Fruit fly (Drosophila melanogaster): ENCODE data around the gene CG14143.

CG14143 gene

DNA sequence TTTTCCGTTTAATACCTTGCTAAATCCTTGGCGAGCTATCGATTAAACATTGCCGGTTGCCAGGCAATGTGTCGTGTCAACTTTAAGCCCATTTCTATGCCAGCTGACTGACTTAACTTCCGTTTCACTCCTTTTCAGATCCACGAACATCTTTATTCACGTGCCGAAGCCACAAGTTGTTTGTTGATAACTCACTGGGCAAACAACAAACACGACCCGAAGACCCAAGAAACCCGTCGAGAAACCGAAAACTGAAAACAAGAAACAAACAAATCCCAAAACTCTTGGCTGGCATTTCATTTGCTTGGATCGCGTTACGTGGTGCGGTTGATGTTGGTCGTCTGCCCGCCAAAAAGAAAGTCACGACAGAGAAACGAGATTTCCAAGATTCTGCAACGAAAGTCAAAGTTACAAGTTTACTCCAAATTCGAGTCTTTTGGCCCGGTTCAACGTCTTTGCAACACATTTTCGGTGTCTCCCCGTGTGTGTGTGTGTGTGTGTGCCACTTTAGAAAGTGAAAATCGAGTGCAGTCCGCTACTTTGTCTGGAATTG, 16.0 kb downstream of the CG14143 start, which contains the start of gene CG6216:
CG6216 (minus strand) TSS at position 51 of the 553 bp plus-strand sequence.
- TF ChIP-seq Snoo (tag; optimal IDR thresholded peaks at IDR 0.05) (peak; percentile 77), CG8159 (tag; optimal IDR thresholded peaks at IDR 0.05) (no peak), CG34367 (tag; optimal IDR thresholded peaks at IDR 0.05) (no peak)

DNA sequence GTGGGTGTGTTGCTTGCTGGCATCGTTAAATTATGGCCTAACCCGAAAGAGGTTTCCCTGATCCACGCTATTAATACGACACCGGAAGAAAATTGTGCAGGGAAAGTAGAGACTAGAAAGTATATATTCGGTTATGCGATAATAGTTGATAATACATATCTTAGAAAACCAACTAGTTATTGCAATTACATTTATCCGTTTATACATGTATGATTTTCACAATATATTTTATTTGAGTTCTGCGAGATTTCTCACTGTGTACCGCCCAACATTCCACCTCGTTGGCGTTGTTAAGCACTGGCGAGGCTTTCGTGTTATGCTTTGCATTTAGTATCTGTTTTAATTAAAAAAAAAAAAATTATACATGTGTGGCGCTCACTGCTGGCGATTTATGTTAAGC, 20.6 kb downstream of the CG14143 start:
- TF ChIP-seq CG12605 (GFP tag; IDR thresholded peaks at IDR 0.05) = peak; percentile 8; the same call in 1 of the 2 replicates
- TF ChIP-seq Ets98B (GFP tag; IDR thresholded peaks at IDR 0.05) = peak; percentile 77
- peak; percentile 15; the same call in 1 of the 2 replicates for TF ChIP-seq CG10348 (GFP tag; IDR thresholded peaks at IDR 0.05)
- no peak for TF ChIP-seq CG17806 (tag; optimal IDR thresholded peaks at IDR 0.05)
- peak; percentile 58 for TF ChIP-seq CG14655 (GFP tag; optimal IDR thresholded peaks at IDR 0.05)
- TF ChIP-seq CG15710 (tag; optimal IDR thresholded peaks at IDR 0.05) = peak; percentile 19
- TF ChIP-seq EcR (GFP tag; optimal IDR thresholded peaks at IDR 0.05) = no peak
- TF ChIP-seq CG13204 (GFP tag; optimal IDR thresholded peaks at IDR 0.05) = no peak
- TF ChIP-seq Pif1A (GFP tag; optimal IDR thresholded peaks at IDR 0.05) = peak; percentile 54
- no peak for TF ChIP-seq CG34367 (tag; optimal IDR thresholded peaks at IDR 0.05)
- no peak for TF ChIP-seq CG9948 (tag; optimal IDR thresholded peaks at IDR 0.05)
- peak; percentile 68 for TF ChIP-seq fd96Ca (GFP tag; IDR thresholded peaks at IDR 0.05)
- peak; percentile 23 for TF ChIP-seq Snoo (tag; optimal IDR thresholded peaks at IDR 0.05)
- no peak for TF ChIP-seq CG8159 (tag; optimal IDR thresholded peaks at IDR 0.05)
- no peak for TF ChIP-seq gl (tag; optimal IDR thresholded peaks at IDR 0.05)
- no peak for TF ChIP-seq D1 (tag; optimal IDR thresholded peaks at IDR 0.05)
- TF ChIP-seq CG4496 (GFP tag; IDR thresholded peaks at IDR 0.05) = peak; percentile 77
- peak; percentile 46 for TF ChIP-seq CG8301 (tag; optimal IDR thresholded peaks at IDR 0.05)
- TF ChIP-seq rn (GFP tag; IDR thresholded peaks at IDR 0.05) = peak; percentile 51; the same call in 1 of the 2 replicates
- peak; percentile 44 for TF ChIP-seq Pif1B (GFP tag; optimal IDR thresholded peaks at IDR 0.05)
- peak; percentile 74 for TF ChIP-seq CG32121 (GFP tag; IDR thresholded peaks at IDR 0.05)

DNA sequence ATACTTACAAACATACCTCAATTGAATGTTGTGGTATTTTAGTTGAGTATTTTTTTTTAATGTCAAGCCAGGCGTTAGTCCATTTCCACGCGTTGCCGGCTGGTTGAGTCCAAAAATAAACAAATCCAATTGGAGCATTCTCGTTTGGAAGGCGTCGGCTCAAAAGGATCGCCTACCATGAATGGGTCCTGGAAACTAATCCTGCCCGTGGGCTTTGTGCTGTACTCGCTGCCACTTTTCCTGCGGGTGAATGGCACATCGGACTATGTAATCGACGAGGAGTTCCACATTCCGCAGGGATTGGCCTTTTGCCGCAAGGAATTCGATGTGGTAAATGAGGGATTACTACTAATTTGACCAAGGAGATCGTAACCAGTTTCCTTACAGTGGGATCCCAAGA, 30.1 kb downstream of the CG14143 start, which contains the start of gene Alg10:
Alg10 (plus strand) TSS at position 73 of the 400 bp plus-strand sequence.
- TF ChIP-seq CG12605 (GFP tag; IDR thresholded peaks at IDR 0.05) = no peak
- no peak for TF ChIP-seq gl (tag; optimal IDR thresholded peaks at IDR 0.05)
- TF ChIP-seq fd96Ca (GFP tag; IDR thresholded peaks at IDR 0.05) = no peak
- TF ChIP-seq CG34367 (tag; optimal IDR thresholded peaks at IDR 0.05) = no peak
- TF ChIP-seq D1 (tag; optimal IDR thresholded peaks at IDR 0.05) = no peak
- no peak for TF ChIP-seq CG9948 (tag; optimal IDR thresholded peaks at IDR 0.05)
- no peak for TF ChIP-seq rn (GFP tag; IDR thresholded peaks at IDR 0.05)
- TF ChIP-seq CG14655 (GFP tag; optimal IDR thresholded peaks at IDR 0.05) = no peak
- no peak for TF ChIP-seq Snoo (tag; optimal IDR thresholded peaks at IDR 0.05)
- TF ChIP-seq CG15710 (tag; optimal IDR thresholded peaks at IDR 0.05) = no peak
- TF ChIP-seq Pif1B (GFP tag; optimal IDR thresholded peaks at IDR 0.05) = no peak
- TF ChIP-seq Ets98B (GFP tag; IDR thresholded peaks at IDR 0.05) = no peak
- no peak for TF ChIP-seq CG17806 (tag; optimal IDR thresholded peaks at IDR 0.05)
- no peak for TF ChIP-seq CG8159 (tag; optimal IDR thresholded peaks at IDR 0.05)
- no peak for TF ChIP-seq CG8301 (tag; optimal IDR thresholded peaks at IDR 0.05)

DNA sequence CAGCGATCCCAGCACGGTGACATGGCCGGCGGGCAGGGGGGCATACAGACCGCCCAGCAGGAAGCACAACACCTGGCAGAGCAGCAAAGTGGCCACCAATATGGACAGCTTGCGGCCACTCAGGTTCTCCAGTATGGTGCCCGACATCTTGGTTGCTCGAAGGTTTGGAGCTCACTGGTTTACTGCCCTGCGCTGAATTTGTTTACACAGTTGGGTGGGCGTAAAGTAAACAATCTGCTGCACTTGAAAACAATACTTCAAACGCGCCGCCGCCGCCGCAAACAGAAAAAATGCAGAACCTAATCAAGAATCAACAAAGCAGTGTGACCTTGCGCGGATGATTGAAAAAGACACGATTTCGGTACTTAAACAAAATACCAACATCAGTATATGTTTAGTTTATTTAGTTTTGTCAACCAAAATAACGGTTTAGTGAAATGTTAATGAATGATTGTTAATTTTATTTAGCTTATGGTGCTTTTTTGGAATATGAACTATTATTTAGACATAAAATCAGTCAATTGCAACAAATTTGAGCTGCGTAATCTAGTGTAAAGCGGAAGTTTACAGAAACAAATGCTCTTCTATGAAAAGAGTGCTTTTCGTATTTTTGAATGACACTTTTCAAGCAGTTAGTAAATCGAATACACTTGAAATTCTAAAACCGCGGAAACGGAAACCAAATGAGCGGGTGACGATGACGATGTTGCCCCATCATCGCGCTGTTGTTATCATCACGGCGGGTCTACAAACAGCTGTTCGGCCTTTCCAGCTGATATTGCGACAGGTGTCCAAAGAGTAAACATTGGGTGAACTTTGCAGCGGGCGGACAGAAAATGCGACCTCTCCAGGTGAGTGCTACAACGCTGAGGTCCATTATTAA, 34.8 kb downstream of the CG14143 start, which contains the start of the genes wls and Adck5:
wls (minus strand) TSS at position 327 of the 883 bp plus-strand sequence.
Adck5 (plus strand) TSS at position 519 of the 883 bp plus-strand sequence.
- 0 out of 3 replicates have a peak, but pooled peaks have one; percentile 21 for TF ChIP-seq fd96Ca (GFP tag; IDR thresholded peaks at IDR 0.05)
- TF ChIP-seq Pif1B (GFP tag; optimal IDR thresholded peaks at IDR 0.05) = no peak
- peak; percentile 53 for TF ChIP-seq CG34367 (tag; optimal IDR thresholded peaks at IDR 0.05)
- no peak for TF ChIP-seq CG15710 (tag; optimal IDR thresholded peaks at IDR 0.05)
- TF ChIP-seq CG4496 (GFP tag; IDR thresholded peaks at IDR 0.05) = peak; percentile 78
- TF ChIP-seq gl (tag; optimal IDR thresholded peaks at IDR 0.05) = peak; percentile 38
- TF ChIP-seq Ets98B (GFP tag; IDR thresholded peaks at IDR 0.05) = peak; percentile 18; the same call in 1 of the 2 replicates
- peak; percentile 78 for TF ChIP-seq Snoo (tag; optimal IDR thresholded peaks at IDR 0.05)
- TF ChIP-seq rn (GFP tag; IDR thresholded peaks at IDR 0.05) = no peak
- TF ChIP-seq CG13204 (GFP tag; optimal IDR thresholded peaks at IDR 0.05) = no peak
- TF ChIP-seq CG9948 (tag; optimal IDR thresholded peaks at IDR 0.05) = no peak
- peak; percentile 64 for TF ChIP-seq CG12605 (GFP tag; IDR thresholded peaks at IDR 0.05)
- TF ChIP-seq CG10348 (GFP tag; IDR thresholded peaks at IDR 0.05) = no peak
- 0 out of 2 replicates have a peak, but pooled peaks have one; percentile 35 for TF ChIP-seq CG32121 (GFP tag; IDR thresholded peaks at IDR 0.05)

DNA sequence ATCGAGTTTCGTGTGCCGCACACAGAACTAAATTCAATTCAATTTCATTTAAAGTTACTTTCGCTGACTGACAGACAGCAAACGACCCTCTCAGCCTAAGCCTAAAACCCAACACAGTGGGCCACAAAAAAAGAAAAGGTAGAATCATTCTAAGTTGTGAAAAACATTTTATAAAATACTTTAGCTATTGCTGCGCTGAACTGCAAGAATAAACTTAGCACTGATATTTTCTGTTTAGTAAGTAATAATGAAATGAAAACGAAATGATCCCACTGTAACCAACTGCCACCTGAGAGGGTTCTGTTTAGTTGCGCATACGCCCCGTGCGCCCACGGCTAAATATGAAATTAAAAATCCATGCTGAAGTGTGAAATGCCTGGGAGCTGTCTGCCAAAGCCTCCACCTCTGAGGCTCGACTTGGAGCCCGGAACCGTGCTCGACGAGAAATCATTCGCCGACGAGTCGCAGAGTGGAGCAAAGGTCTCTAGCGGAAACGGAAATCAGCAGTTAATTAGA, 38.3 kb downstream of the CG14143 start, which contains the start of gene CG14142:
CG14142 (plus strand) TSS at position 466 of the 516 bp plus-strand sequence.
- TF ChIP-seq fd96Ca (GFP tag; IDR thresholded peaks at IDR 0.05) (no peak), CG15710 (tag; optimal IDR thresholded peaks at IDR 0.05) (no peak), CG8159 (tag; optimal IDR thresholded peaks at IDR 0.05) (no peak), Snoo (tag; optimal IDR thresholded peaks at IDR 0.05) (no peak), CG4496 (GFP tag; IDR thresholded peaks at IDR 0.05) (0 out of 3 replicates have a peak, but pooled peaks have one; percentile 17)
